Worm (Caenorhabditis elegans): ENCODE data around the gene srx-7.

- no peak for TF ChIP-seq xnd-1 (tag; optimal IDR thresholded peaks at IDR 0.05)
- no peak for TF ChIP-seq snpc-4 (GFP tag; optimal IDR thresholded peaks at IDR 0.05)
- TF ChIP-seq snpc-4 (tag; optimal IDR thresholded peaks at IDR 0.05), result no peak
- no peak for TF ChIP-seq lin-26 (GFP tag; IDR thresholded peaks at IDR 0.05)
These were observed 50.2 kb downstream of the srx-7 start, which contains the start of gene nhr-90 for ce11 chrV:610217-610616.
